Fruit fly (Drosophila melanogaster) whole organism, embryonic: ENCODE data around the gene CG33127.

Experiments used
- Abd-B ChIP-seq: fragments of 200-800 bp; sonication (Bioruptor generic); optimal IDR thresholded peaks from 2 replicates; lab custom pipeline; 2018; ENCODE audit warnings: missing biosample characterization, mild to moderate bottlenecking, missing genetic modification characterization, moderate library complexity
- Antp ChIP-seq: fragments of 200-800 bp; sonication (Bioruptor generic); optimal IDR thresholded peaks from 3 replicates; lab custom pipeline; 2016; ENCODE audit warnings: missing biosample characterization, missing genetic modification characterization
- BEAF-32 ChIP-seq: fragments of 200-800 bp; sonication (Bioruptor generic); optimal IDR thresholded peaks from 3 replicates; lab custom pipeline; 2017; ENCODE audit warnings: missing biosample characterization, missing genetic modification characterization, mild to moderate bottlenecking, moderate library complexity, missing genetic modification reagents
- C15 ChIP-seq: fragments of 200-800 bp; sonication (Bioruptor generic); IDR thresholded peaks from 3 replicates; pipeline ENCODE4 v1.3.6; 2022; ENCODE audit warnings: missing biosample characterization, missing genetic modification characterization
- CG10267 ChIP-seq: fragments of 200-800 bp; sonication (Bioruptor generic); optimal IDR thresholded peaks from 2 replicates; lab custom pipeline; 2018; ENCODE audit warnings: missing biosample characterization, mild to moderate bottlenecking, missing genetic modification characterization, moderate library complexity
- CG12299 ChIP-seq: fragments of 200-800 bp; sonication (Bioruptor generic); optimal IDR thresholded peaks from 2 replicates; lab custom pipeline; 2018; ENCODE audit warnings: missing biosample characterization, mild to moderate bottlenecking, missing genetic modification characterization
- CG12391 ChIP-seq: fragments of 200-800 bp; sonication (Bioruptor generic); optimal IDR thresholded peaks from 3 replicates; lab custom pipeline; 2018; ENCODE audit warnings: missing biosample characterization, mild to moderate bottlenecking, missing genetic modification characterization, moderate library complexity
- CG12659 ChIP-seq: fragments of 200-800 bp; sonication (Bioruptor generic); optimal IDR thresholded peaks from 3 replicates; lab custom pipeline; 2017; ENCODE audit warnings: mild to moderate bottlenecking, missing biosample characterization, missing genetic modification reagents, missing genetic modification characterization
- CG13624 ChIP-seq: fragments of 200-800 bp; sonication (Bioruptor generic); optimal IDR thresholded peaks from 2 replicates; lab custom pipeline; 2016; ENCODE audit warnings: missing biosample characterization, missing genetic modification characterization
- CG15269 ChIP-seq: fragments of 200-800 bp; sonication (Bioruptor generic); optimal IDR thresholded peaks from 2 replicates; lab custom pipeline; 2018; ENCODE audit warnings: missing biosample characterization, mild to moderate bottlenecking, missing genetic modification characterization, moderate library complexity
- CG15479 ChIP-seq: fragments of 200-800 bp; sonication (Bioruptor generic); optimal IDR thresholded peaks from 3 replicates; lab custom pipeline; 2019; ENCODE audit warnings: missing biosample characterization, mild to moderate bottlenecking, missing genetic modification characterization, moderate library complexity
- CG15601 ChIP-seq: fragments of 200-800 bp; sonication (Bioruptor generic); optimal IDR thresholded peaks from 3 replicates; lab custom pipeline; 2019; ENCODE audit warnings: missing biosample characterization, mild to moderate bottlenecking, missing genetic modification characterization, moderate library complexity
- CG15696 ChIP-seq: fragments of 200-800 bp; sonication (Bioruptor generic); optimal IDR thresholded peaks from 2 replicates; lab custom pipeline; 2019; ENCODE audit warnings: missing biosample characterization, mild to moderate bottlenecking, missing genetic modification characterization, moderate library complexity
- CG1602 ChIP-seq: fragments of 200-800 bp; sonication (Bioruptor generic); optimal IDR thresholded peaks from 3 replicates; lab custom pipeline; 2016; ENCODE audit warnings: missing biosample characterization, missing genetic modification characterization
- CG16813 ChIP-seq: fragments of 200-800 bp; sonication (Bioruptor generic); IDR thresholded peaks from 3 replicates; pipeline ENCODE4 v1.3.6; 2022; ENCODE audit warnings: missing biosample characterization, missing genetic modification characterization; ENCODE audit not compliant: partially characterized antibody
- CG17802 ChIP-seq: fragments of 200-800 bp; sonication (Bioruptor generic); optimal IDR thresholded peaks from 2 replicates; lab custom pipeline; 2018; ENCODE audit warnings: missing biosample characterization, mild to moderate bottlenecking, missing genetic modification characterization, moderate library complexity
- CG3995 ChIP-seq: fragments of 200-800 bp; sonication (Bioruptor generic); optimal IDR thresholded peaks from 3 replicates; lab custom pipeline; 2016; ENCODE audit warnings: missing biosample characterization, missing genetic modification characterization
- CG4707 ChIP-seq: fragments of 200-800 bp; sonication (Bioruptor generic); optimal IDR thresholded peaks from 2 replicates; lab custom pipeline; 2018; ENCODE audit warnings: missing biosample characterization, mild to moderate bottlenecking, missing genetic modification characterization, moderate library complexity
- CG6791 ChIP-seq: fragments of 200-800 bp; sonication (Bioruptor generic); IDR thresholded peaks from 3 replicates; pipeline ENCODE4 v1.3.6; 2022; ENCODE audit warnings: missing biosample characterization, missing genetic modification characterization; ENCODE audit not compliant: partially characterized antibody
- CG7786 ChIP-seq: fragments of 200-800 bp; sonication (Bioruptor generic); optimal IDR thresholded peaks from 2 replicates; lab custom pipeline; 2016; ENCODE audit warnings: missing biosample characterization, missing genetic modification characterization
- CG7839 ChIP-seq: fragments of 200-800 bp; sonication (Bioruptor generic); optimal IDR thresholded peaks from 3 replicates; lab custom pipeline; 2018; ENCODE audit warnings: missing biosample characterization, mild to moderate bottlenecking, missing genetic modification characterization, moderate library complexity
- CG9797 ChIP-seq: fragments of 200-800 bp; sonication (Bioruptor generic); optimal IDR thresholded peaks from 3 replicates; lab custom pipeline; 2018; ENCODE audit warnings: missing biosample characterization, mild to moderate bottlenecking, missing genetic modification characterization
- CoRest ChIP-seq: fragments of 200-800 bp; sonication (Bioruptor generic); optimal IDR thresholded peaks from 3 replicates; lab custom pipeline; 2018; ENCODE audit warnings: missing biosample characterization, mild to moderate bottlenecking, missing genetic modification characterization, moderate library complexity
- Doc3 ChIP-seq: fragments of 200-800 bp; sonication (Bioruptor generic); IDR thresholded peaks from 3 replicates; pipeline ENCODE4 v1.3.6; 2022; ENCODE audit warnings: missing biosample characterization, missing genetic modification characterization; ENCODE audit not compliant: partially characterized antibody
- Drgx ChIP-seq: fragments of 200-800 bp; sonication (Bioruptor generic); IDR thresholded peaks from 2 replicates; pipeline ENCODE4 v1.3.6; 2022; ENCODE audit warnings: missing biosample characterization, missing genetic modification characterization
- E2f2 ChIP-seq: fragments of 200-800 bp; sonication (Bioruptor generic); IDR thresholded peaks from 2 replicates; pipeline ENCODE4 v1.3.6; 2022; ENCODE audit warnings: missing biosample characterization, missing genetic modification characterization
- ERR ChIP-seq: fragments of 200-800 bp; sonication (Bioruptor generic); optimal IDR thresholded peaks from 2 replicates; lab custom pipeline; 2016; ENCODE audit warnings: missing biosample characterization, missing genetic modification characterization
- Gsc ChIP-seq: fragments of 200-800 bp; sonication (Bioruptor generic); IDR thresholded peaks from 2 replicates; pipeline ENCODE4 v1.3.6; 2022; ENCODE audit warnings: missing biosample characterization, missing genetic modification characterization
- HmgZ ChIP-seq: fragments of 200-800 bp; sonication (Bioruptor generic); optimal IDR thresholded peaks from 2 replicates; lab custom pipeline; 2018; ENCODE audit warnings: missing biosample characterization, mild to moderate bottlenecking, missing genetic modification characterization
- Hr3 ChIP-seq: fragments of 200-800 bp; sonication (Bioruptor generic); optimal IDR thresholded peaks from 3 replicates; lab custom pipeline; 2016; ENCODE audit warnings: missing biosample characterization, missing genetic modification characterization
- Nf-YA ChIP-seq: fragments of 200-800 bp; sonication (Bioruptor generic); IDR thresholded peaks from 2 replicates; pipeline ENCODE4 v1.3.6; 2022; ENCODE audit warnings: missing biosample characterization, missing genetic modification characterization
- Opbp ChIP-seq: fragments of 200-800 bp; sonication (Bioruptor generic); IDR thresholded peaks from 3 replicates; pipeline ENCODE4 v1.3.6; 2022; ENCODE audit warnings: missing biosample characterization, missing genetic modification characterization; ENCODE audit not compliant: partially characterized antibody
- Rfx ChIP-seq: fragments of 200-800 bp; sonication (Bioruptor generic); IDR thresholded peaks from 2 replicates; pipeline ENCODE4 v1.3.6; 2022; ENCODE audit warnings: missing biosample characterization, missing genetic modification characterization
- Scr ChIP-seq: fragments of 200-800 bp; sonication (Bioruptor generic); IDR thresholded peaks from 2 replicates; pipeline ENCODE4 v1.3.6; 2022; ENCODE audit warnings: missing biosample characterization, missing genetic modification characterization; ENCODE audit not compliant: partially characterized antibody
- br ChIP-seq: fragments of >200 bp; optimal IDR thresholded peaks from 2 replicates; lab custom pipeline; 2017
- dpn ChIP-seq, 2 experiments: fragments of 200-800 bp; sonication (Bioruptor generic); optimal IDR thresholded peaks; 3 replicates each; lab custom pipeline; 2016; ENCODE audit warnings: missing biosample characterization in 2 of 2, missing genetic modification characterization in 2 of 2
- ewg ChIP-seq: fragments of 200-800 bp; sonication (Bioruptor generic); optimal IDR thresholded peaks from 3 replicates; lab custom pipeline; 2017; ENCODE audit warnings: mild to moderate bottlenecking, missing biosample characterization, missing genetic modification reagents, missing genetic modification characterization
- ind ChIP-seq: fragments of 200-800 bp; sonication (Bioruptor generic); optimal IDR thresholded peaks from 3 replicates; lab custom pipeline; 2016; ENCODE audit warnings: missing biosample characterization, missing genetic modification characterization
- jigr1 ChIP-seq: fragments of 200-800 bp; sonication (Bioruptor generic); IDR thresholded peaks from 3 replicates; pipeline ENCODE4 v1.3.6; 2022; ENCODE audit warnings: missing biosample characterization, missing genetic modification characterization
- luna ChIP-seq: fragments of 200-800 bp; sonication (Bioruptor generic); optimal IDR thresholded peaks from 2 replicates; lab custom pipeline; 2016; ENCODE audit warnings: missing biosample characterization, missing genetic modification characterization
- mam ChIP-seq: fragments of 200-800 bp; sonication (Bioruptor generic); optimal IDR thresholded peaks from 3 replicates; lab custom pipeline; 2016; ENCODE audit warnings: missing biosample characterization, missing genetic modification characterization
- p53 ChIP-seq: fragments of 200-800 bp; sonication (Bioruptor generic); optimal IDR thresholded peaks from 2 replicates; lab custom pipeline; 2016; ENCODE audit warnings: missing biosample characterization, missing genetic modification characterization
- pnt ChIP-seq: fragments of 200-800 bp; sonication (Bioruptor generic); optimal IDR thresholded peaks from 3 replicates; lab custom pipeline; 2016; ENCODE audit warnings: missing biosample characterization, missing genetic modification characterization
- psq ChIP-seq: fragments of 200-800 bp; sonication (Bioruptor generic); optimal IDR thresholded peaks from 2 replicates; lab custom pipeline; 2017; ENCODE audit warnings: missing biosample characterization, missing genetic modification characterization
- rib ChIP-seq: fragments of 200-800 bp; sonication (Bioruptor generic); IDR thresholded peaks from 2 replicates; pipeline ENCODE4 v1.3.6; 2022; ENCODE audit warnings: missing biosample characterization, missing genetic modification characterization
- scrt ChIP-seq: fragments of 200-800 bp; sonication (Bioruptor generic); optimal IDR thresholded peaks from 2 replicates; lab custom pipeline; 2018; ENCODE audit warnings: missing biosample characterization, mild to moderate bottlenecking, missing genetic modification characterization, moderate library complexity
- shn ChIP-seq: fragments of 200-800 bp; sonication (Bioruptor generic); optimal IDR thresholded peaks from 3 replicates; lab custom pipeline; 2016; ENCODE audit warnings: missing biosample characterization, missing genetic modification characterization
- ssp ChIP-seq: fragments of 200-800 bp; sonication (Bioruptor generic); IDR thresholded peaks from 2 replicates; pipeline ENCODE4 v1.3.6; 2022; ENCODE audit warnings: missing biosample characterization, missing genetic modification characterization
- stwl ChIP-seq: fragments of 200-800 bp; sonication (Bioruptor generic); optimal IDR thresholded peaks from 3 replicates; lab custom pipeline; 2018; ENCODE audit warnings: missing biosample characterization, mild to moderate bottlenecking, missing genetic modification characterization, moderate library complexity
- unc-4 ChIP-seq: fragments of 200-800 bp; sonication (Bioruptor generic); IDR thresholded peaks from 2 replicates; pipeline ENCODE4 v1.3.6; 2022; ENCODE audit warnings: missing biosample characterization, missing genetic modification characterization; ENCODE audit not compliant: partially characterized antibody

CG33127 gene

dm6 chr2L:277122-277671 lies 44.7 kb upstream of the CG33127 start, which contains the start of gene smo (continued):
- TF ChIP-seq CG4707 (GFP tag; lab: Kevin White, UChicago) (no peak), Opbp (GFP tag; lab: Robert Waterston, UW) (peak; percentile 81), Abd-B (GFP tag; lab: Kevin White, UChicago) (peak; percentile 80), CG15601 (peak; percentile 29), Hr3 (GFP tag; lab: Kevin White, UChicago) (peak; percentile 33), CG12299 (tag; lab: Kevin White, UChicago) (no peak), BEAF-32 (GFP tag; lab: Kevin White, UChicago) (peak; percentile 97), ewg (peak; percentile 37), CoRest (tag; lab: Kevin White, UChicago) (peak; percentile 39), jigr1 (no peak), CG17802 (tag; lab: Kevin White, UChicago) (no peak), mam (GFP tag; lab: Kevin White, UChicago) (peak; percentile 22), CG16813 (GFP tag; lab: Robert Waterston, UW) (peak; percentile 89), CG15479 (GFP tag; lab: Kevin White, UChicago) (no peak), br (lab: Kevin White, UChicago) (no peak), Drgx (no peak), CG15269 (tag; lab: Kevin White, UChicago) (no peak), CG7786 (GFP tag; lab: Kevin White, UChicago) (peak; percentile 24), CG10267 (tag; lab: Kevin White, UChicago) (peak; percentile 67), Antp (GFP tag; lab: Kevin White, UChicago) (peak; percentile 30), CG12659 (GFP tag; lab: Kevin White, UChicago) (peak; percentile 88), ERR (GFP tag; lab: Kevin White, UChicago) (peak; percentile 5), CG3995 (peak; percentile 57), psq (no peak), p53 (GFP tag; lab: Kevin White, UChicago) (peak; percentile 69), CG6791 (GFP tag; lab: Robert Waterston, UW) (peak; percentile 81; the same call in 2 of the 3 replicates), CG9797 (GFP tag; lab: Kevin White, UChicago) (peak; percentile 96), stwl (tag; lab: Kevin White, UChicago) (peak; percentile 81), pnt (GFP tag; lab: Kevin White, UChicago) (peak; percentile 22), CG13624 (GFP tag; lab: Kevin White, UChicago) (peak; percentile 24), ssp (GFP tag; lab: Robert Waterston, UW) (peak; percentile 35), rib (GFP tag; lab: Robert Waterston, UW) (no peak), CG7839 (tag; lab: Kevin White, UChicago) (no peak), E2f2 (peak; percentile 55), dpn (GFP tag; optimal IDR thresholded peaks at IDR 0.05; lab: Kevin White, UChicago) (peak; percentile 48 to 52), CG1602 (GFP tag; lab: Kevin White, UChicago) (peak; percentile 10), ind (GFP tag; lab: Kevin White, UChicago) (peak; percentile 26), unc-4 (GFP tag; lab: Robert Waterston, UW) (peak; percentile 87), Rfx (GFP tag; lab: Robert Waterston, UW) (peak; percentile 57; the same call in 1 of the 2 replicates), C15 (GFP tag; lab: Robert Waterston, UW) (no peak), shn (GFP tag; lab: Kevin White, UChicago) (peak; percentile 51), CG15696 (tag; lab: Kevin White, UChicago) (peak; percentile 38), Doc3 (GFP tag; lab: Robert Waterston, UW) (peak; percentile 75), Scr (peak; percentile 88), HmgZ (tag; lab: Kevin White, UChicago) (peak; percentile 70), Nf-YA (no peak), CG12391 (peak; percentile 57), scrt (GFP tag; lab: Kevin White, UChicago) (peak; percentile 92), Gsc (GFP tag; lab: Robert Waterston, UW) (no peak), luna (GFP tag; lab: Kevin White, UChicago) (peak; percentile 16)
